Worm (Caenorhabditis elegans) whole organism, late embryonic: ENCODE measurements around the gene ZK512.2.

Experiments
- F13H6.1 ChIP-seq: sonication (generic microtip); optimal IDR thresholded peaks from 2 replicates; lab custom pipeline; 2016; ENCODE audit warnings: missing genetic modification characterization, missing compliant biosample characterization
- ahr-1 ChIP-seq: sonication (generic microtip); optimal IDR thresholded peaks from 2 replicates; lab custom pipeline; 2016; ENCODE audit warnings: missing genetic modification characterization, missing compliant biosample characterization
- ama-1 ChIP-seq: fragments of 150-350 bp; optimal IDR thresholded peaks from 2 replicates; lab custom pipeline; 2014
- ceh-19 ChIP-seq: fragments of 200-800 bp; sonication (Bioruptor generic); optimal IDR thresholded peaks from 2 replicates; lab custom pipeline; 2018; ENCODE audit warnings: mild to moderate bottlenecking, missing genetic modification characterization, missing compliant biosample characterization
- ceh-2 ChIP-seq: sonication (generic microtip); optimal IDR thresholded peaks from 2 replicates; lab custom pipeline; 2016; ENCODE audit warnings: missing genotype, missing genetic modification characterization, missing compliant biosample characterization
- ceh-30 ChIP-seq: fragments of 150-350 bp; optimal IDR thresholded peaks from 2 replicates; lab custom pipeline; 2014; ENCODE audit warnings: missing biosample characterization, missing genetic modification characterization
- ceh-31 ChIP-seq: sonication (generic microtip); optimal IDR thresholded peaks from 2 replicates; lab custom pipeline; 2016; ENCODE audit warnings: missing genetic modification characterization, missing compliant biosample characterization
- ceh-34 ChIP-seq: sonication (generic microtip); optimal IDR thresholded peaks from 2 replicates; lab custom pipeline; 2016; ENCODE audit warnings: mild to moderate bottlenecking, missing genetic modification characterization, missing compliant biosample characterization
- che-1 ChIP-seq: sonication (generic microtip); optimal IDR thresholded peaks from 2 replicates; lab custom pipeline; 2016; ENCODE audit warnings: mild to moderate bottlenecking, missing genetic modification characterization, missing compliant biosample characterization
- elt-4 ChIP-seq: sonication (generic microtip); optimal IDR thresholded peaks from 2 replicates; lab custom pipeline; 2016; ENCODE audit warnings: missing genetic modification characterization, missing compliant biosample characterization
- ets-4 ChIP-seq: sonication (generic microtip); optimal IDR thresholded peaks from 2 replicates; lab custom pipeline; 2016; ENCODE audit warnings: missing genetic modification characterization, missing compliant biosample characterization
- fkh-10 ChIP-seq: fragments of 150-350 bp; optimal IDR thresholded peaks from 2 replicates; lab custom pipeline; 2014; ENCODE audit warnings: missing biosample characterization, missing genetic modification reagents, missing genetic modification characterization
- hlh-30 ChIP-seq: sonication (generic microtip); optimal IDR thresholded peaks from 2 replicates; lab custom pipeline; 2017; ENCODE audit warnings: antibody characterized with exemption, missing genetic modification characterization, missing compliant biosample characterization; ENCODE audit not compliant: insufficient read depth
- hlh-8 ChIP-seq: sonication (generic microtip); optimal IDR thresholded peaks from 2 replicates; lab custom pipeline; 2016; ENCODE audit warnings: missing genotype, missing genetic modification characterization, missing compliant biosample characterization
- lim-6 ChIP-seq: sonication (generic microtip); optimal IDR thresholded peaks from 2 replicates; lab custom pipeline; 2016; ENCODE audit warnings: missing genetic modification characterization, missing compliant biosample characterization
- lin-11 ChIP-seq: fragments of 200-800 bp; sonication (Bioruptor generic); optimal IDR thresholded peaks from 2 replicates; lab custom pipeline; 2018; ENCODE audit warnings: mild to moderate bottlenecking, missing genetic modification characterization, missing compliant biosample characterization
- mec-3 ChIP-seq: sonication (generic microtip); optimal IDR thresholded peaks from 2 replicates; lab custom pipeline; 2016; ENCODE audit warnings: borderline replicate concordance, missing genetic modification characterization, missing compliant biosample characterization
- nhr-11 ChIP-seq: fragments of 150-350 bp; optimal IDR thresholded peaks from 2 replicates; lab custom pipeline; 2014; ENCODE audit warnings: missing biosample characterization, missing genetic modification characterization
- odd-2 ChIP-seq: sonication (generic microtip); optimal IDR thresholded peaks from 2 replicates; lab custom pipeline; 2017; ENCODE audit warnings: antibody characterized with exemption, mild to moderate bottlenecking, missing genetic modification characterization, missing compliant biosample characterization
- pag-3 ChIP-seq: sonication (generic microtip); optimal IDR thresholded peaks from 2 replicates; lab custom pipeline; 2016; ENCODE audit warnings: missing compliant biosample characterization, missing genetic modification characterization, borderline replicate concordance
- pat-9 ChIP-seq: fragments of 200-800 bp; sonication (Bioruptor generic); optimal IDR thresholded peaks from 2 replicates; lab custom pipeline; 2018; ENCODE audit warnings: mild to moderate bottlenecking, missing genetic modification characterization, moderate library complexity, missing compliant biosample characterization
- pax-1 ChIP-seq: fragments of 150-350 bp; optimal IDR thresholded peaks from 2 replicates; lab custom pipeline; 2014; ENCODE audit warnings: missing biosample characterization, missing genetic modification characterization
- pros-1 ChIP-seq: fragments of 150-350 bp; optimal IDR thresholded peaks from 2 replicates; lab custom pipeline; 2014; ENCODE audit warnings: missing biosample characterization, missing genetic modification reagents, missing genetic modification characterization
- sox-2 ChIP-seq: fragments of 200-800 bp; sonication (Bioruptor generic); IDR thresholded peaks from 2 replicates; pipeline ENCODE4 v1.3.6; 2022; ENCODE audit warnings: missing genetic modification reagents, missing genetic modification characterization, missing compliant biosample characterization
- syd-9 ChIP-seq: sonication (generic microtip); optimal IDR thresholded peaks from 2 replicates; lab custom pipeline; 2016; ENCODE audit warnings: mild to moderate bottlenecking, missing genetic modification characterization, moderate library complexity, missing compliant biosample characterization
- tbx-2 ChIP-seq: sonication (generic microtip); optimal IDR thresholded peaks from 2 replicates; lab custom pipeline; 2016; ENCODE audit warnings: missing genetic modification characterization, missing compliant biosample characterization
- ttx-3 ChIP-seq: sonication (generic microtip); optimal IDR thresholded peaks from 2 replicates; lab custom pipeline; 2016; ENCODE audit warnings: missing genetic modification reagents, missing genetic modification characterization, missing compliant biosample characterization
- unc-3 ChIP-seq, 2 experiments: fragments of 200-800 bp in 1 of 2; sonication (Bioruptor generic) in 1 of 2; sonication (generic microtip) in 1 of 2; conservative IDR thresholded peaks in 1 of 2; optimal IDR thresholded peaks in 1 of 2; 2 replicates each; pipeline versions ENCODE4 v1.3.6 to Lab custom; 2016 to 2022; ENCODE audit warnings: missing compliant biosample characterization in 2 of 2, missing genetic modification characterization in 2 of 2, missing genetic modification reagents in 1 of 2
- unc-55 ChIP-seq: sonication (generic microtip); optimal IDR thresholded peaks from 2 replicates; lab custom pipeline; 2017; ENCODE audit warnings: missing biosample characterization, missing genetic modification reagents, missing genetic modification characterization
- zip-5 ChIP-seq: sonication (generic microtip); optimal IDR thresholded peaks from 2 replicates; lab custom pipeline; 2016; ENCODE audit warnings: missing genetic modification characterization, missing compliant biosample characterization

The ZK512.2 gene

ce11 chrIII:9130588-9130987, 14.0 kb downstream of the ZK512.2 start, which contains the start of gene ZK512.10:
ZK512.10 (plus strand) TSS chrIII:9130888.
- TF ChIP-seq sox-2 (GFP tag; lab: Robert Waterston, UW), result no peak
- no peak for TF ChIP-seq pag-3 (tag; lab: Kevin White, UChicago)
- TF ChIP-seq ceh-19 (GFP tag; lab: Kevin White, UChicago), result no peak
- no peak for TF ChIP-seq tbx-2 (tag; lab: Kevin White, UChicago)
- no peak for TF ChIP-seq nhr-11
- TF ChIP-seq ama-1, result no peak
- no peak for TF ChIP-seq lin-11 (tag; lab: Kevin White, UChicago)
- TF ChIP-seq mec-3, result no peak

- TF ChIP-seq syd-9 (tag; lab: Kevin White, UChicago) (no peak), ttx-3 (no peak), pax-1 (tag; lab: Kevin White, UChicago) (peak; percentile 34)
Observed at ce11 chrIII:9125789-9126304, 18.7 kb downstream of the ZK512.2 start, which contains the start of gene sec-16A.1. sec-16A.1 (plus strand) TSS chrIII:9125839.

- TF ChIP-seq ceh-34 (tag; lab: Kevin White, UChicago) (no peak), ceh-31 (tag; lab: Kevin White, UChicago) (no peak), ttx-3 (no peak), pros-1 (tag; lab: Kevin White, UChicago) (no peak), pat-9 (tag; lab: Kevin White, UChicago) (no peak), ceh-30 (tag; lab: Kevin White, UChicago) (no peak), hlh-30 (no peak)
Observed at ce11 chrIII:9118921-9119606, 25.5 kb downstream of the ZK512.2 start, which contains the start of gene ced-11. ced-11 (plus strand) TSS chrIII:9119556.

DNA sequence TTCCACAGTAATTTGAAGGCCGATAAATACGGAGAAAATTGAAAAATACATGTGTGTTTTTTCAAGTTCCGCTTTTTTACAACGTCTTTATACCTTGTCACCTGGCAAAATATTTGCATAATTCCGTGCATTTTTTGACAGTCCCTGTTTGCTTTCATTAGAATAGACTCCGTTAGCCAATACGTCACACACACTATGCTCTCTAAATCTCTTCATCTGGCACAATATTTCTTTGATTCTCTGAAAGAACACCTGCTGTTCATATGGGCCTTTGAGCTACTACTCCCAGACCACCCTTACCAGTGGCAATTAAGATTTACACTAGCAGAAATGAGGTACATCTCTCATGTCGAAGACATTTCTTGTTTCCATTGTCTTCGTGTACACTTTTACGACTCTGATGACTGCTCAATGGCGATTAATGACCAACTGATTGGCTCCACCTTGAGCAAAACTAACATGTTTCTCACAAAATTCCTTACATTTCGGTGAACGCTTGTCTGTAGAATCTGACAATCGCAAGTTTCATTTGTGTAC, 26.2 kb downstream of the ZK512.2 start, which contains the start of gene grl-11:
Gene grl-11, minus strand, starts transcription at position 51 of the 537 bp plus-strand sequence.
- TF ChIP-seq ceh-34 (tag; lab: Kevin White, UChicago) (no peak), ama-1 (no peak), ahr-1 (tag; lab: Kevin White, UChicago) (no peak), ceh-31 (tag; lab: Kevin White, UChicago) (no peak), ets-4 (tag; lab: Kevin White, UChicago) (no peak), che-1 (no peak), ceh-19 (GFP tag; lab: Kevin White, UChicago) (no peak), lim-6 (no peak), fkh-10 (no peak)

DNA sequence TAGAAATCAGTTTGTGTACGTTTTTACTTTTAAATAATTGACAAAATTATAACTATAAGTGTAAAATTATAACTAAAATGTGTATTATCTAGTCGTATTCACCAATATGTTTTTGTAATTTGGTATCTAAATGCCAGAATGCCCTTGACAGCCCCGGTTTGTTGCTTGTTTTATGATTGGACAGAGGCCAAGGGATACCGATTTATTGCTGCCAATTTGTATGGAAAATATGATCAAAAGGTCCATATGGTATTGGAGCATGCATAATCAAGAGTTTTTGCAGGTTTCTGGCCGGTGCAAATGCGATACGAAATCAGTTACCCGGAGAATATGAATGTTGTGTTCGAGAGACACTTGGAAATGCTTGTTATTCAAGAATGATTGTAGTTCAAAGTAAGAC, 28.8 kb downstream of the ZK512.2 start:
- no peak for TF ChIP-seq lin-11 (tag; lab: Kevin White, UChicago)
- TF ChIP-seq hlh-8 (tag; lab: Kevin White, UChicago), result no peak
- TF ChIP-seq unc-3 (GFP tag; conservative IDR thresholded peaks at IDR 0.05; lab: Robert Waterston, UW), result no peak
- TF ChIP-seq unc-3 (tag; optimal IDR thresholded peaks at IDR 0.05; lab: Kevin White, UChicago), result no peak
- TF ChIP-seq che-1, result no peak
- TF ChIP-seq ets-4 (tag; lab: Kevin White, UChicago), result no peak
- TF ChIP-seq ceh-2 (tag; lab: Kevin White, UChicago), result no peak
- no peak for TF ChIP-seq ceh-19 (GFP tag; lab: Kevin White, UChicago)
- TF ChIP-seq zip-5 (tag; lab: Kevin White, UChicago), result no peak
- no peak for TF ChIP-seq odd-2 (tag; lab: Kevin White, UChicago)
- no peak for TF ChIP-seq ahr-1 (tag; lab: Kevin White, UChicago)
- TF ChIP-seq elt-4 (tag; lab: Kevin White, UChicago), result no peak
- no peak for TF ChIP-seq pat-9 (tag; lab: Kevin White, UChicago)
- TF ChIP-seq unc-55 (GFP tag; lab: Kevin White, UChicago), result no peak
- no peak for TF ChIP-seq F13H6.1
